Fruit fly (Drosophila melanogaster) whole organism, wandering third instar larva: ENCODE results near the gene Hsp70Ba.

Experiments
- Dfd ChIP-seq: fragments of >200 bp; optimal IDR thresholded peaks from 2 replicates; lab custom pipeline; 2017; ENCODE audit warnings: missing biosample characterization, missing genetic modification characterization
- Hnf4 ChIP-seq: fragments of 200-800 bp; sonication (Bioruptor generic); optimal IDR thresholded peaks from 2 replicates; lab custom pipeline; 2016; ENCODE audit warnings: missing biosample characterization, mild to moderate bottlenecking, missing genetic modification characterization
- Myc ChIP-seq: fragments of >200 bp; optimal IDR thresholded peaks from 2 replicates; lab custom pipeline; 2017
- Sp1 ChIP-seq: fragments of 200-800 bp; sonication (Bioruptor generic); optimal IDR thresholded peaks from 3 replicates; lab custom pipeline; 2019; ENCODE audit warnings: missing biosample characterization, mild to moderate bottlenecking, missing genetic modification characterization, moderate library complexity
- lola ChIP-seq: fragments of >200 bp; optimal IDR thresholded peaks from 2 replicates; lab custom pipeline; 2017; ENCODE audit warnings: missing biosample characterization, missing genetic modification characterization
- psq ChIP-seq: fragments of 200-800 bp; sonication (Bioruptor generic); optimal IDR thresholded peaks from 3 replicates; lab custom pipeline; 2017; ENCODE audit warnings: missing biosample characterization, mild to moderate bottlenecking, missing genetic modification characterization, moderate library complexity
- woc ChIP-seq: sonication (Bioruptor generic); optimal IDR thresholded peaks from 2 replicates; lab custom pipeline; 2016; ENCODE audit warnings: missing biosample characterization, mild to moderate bottlenecking, missing genetic modification characterization

- no peak for TF ChIP-seq Hnf4 (GFP tag; lab: Kevin White, UChicago)
- TF ChIP-seq psq (GFP tag; lab: Kevin White, UChicago): no peak
- no peak for TF ChIP-seq Dfd
- TF ChIP-seq Myc (lab: Kevin White, UChicago): no peak
- no peak for TF ChIP-seq woc (GFP tag; lab: Kevin White, UChicago)
- TF ChIP-seq lola (GFP tag; lab: Kevin White, UChicago): no peak
- TF ChIP-seq Sp1: no peak
Observed at dm6 chr3R:12429120-12429610, 38.4 kb downstream of the Hsp70Ba start, which contains the start of the genes CG5641 and CG5245.
